Fruit fly (Drosophila melanogaster) whole organism, embryonic: ENCODE results near the gene Acsx3.
A peak's percentile ranks its signal among the peaks of the same experiment; 100 is the strongest.

Source experiments
- Antp ChIP-seq: fragments of 200-800 bp; sonication (Bioruptor generic); optimal IDR thresholded peaks from 3 replicates; lab custom pipeline; 2016; ENCODE audit warnings: missing biosample characterization, missing genetic modification characterization
- Awh ChIP-seq: fragments of 200-800 bp; sonication (Bioruptor generic); IDR thresholded peaks from 2 replicates; pipeline ENCODE4, ENCODE4 v1.3.6; 2022; ENCODE audit warnings: missing biosample characterization, missing genetic modification characterization
- BEAF-32 ChIP-seq: fragments of 200-800 bp; sonication (Bioruptor generic); optimal IDR thresholded peaks from 3 replicates; lab custom pipeline; 2017; ENCODE audit warnings: missing biosample characterization, missing genetic modification characterization, mild to moderate bottlenecking, moderate library complexity, missing genetic modification reagents
- Bdp1 ChIP-seq: fragments of 200-800 bp; sonication (Bioruptor generic); optimal IDR thresholded peaks from 3 replicates; lab custom pipeline; 2016; ENCODE audit warnings: missing biosample characterization, missing genetic modification characterization
- CG10267 ChIP-seq: fragments of 200-800 bp; sonication (Bioruptor generic); optimal IDR thresholded peaks from 2 replicates; lab custom pipeline; 2018; ENCODE audit warnings: missing biosample characterization, mild to moderate bottlenecking, missing genetic modification characterization, moderate library complexity
- CG11085 ChIP-seq: fragments of 200-800 bp; sonication (Bioruptor generic); IDR thresholded peaks from 2 replicates; pipeline ENCODE4 v1.3.6; 2022; ENCODE audit warnings: missing biosample characterization, missing genetic modification characterization
- CG11456 ChIP-seq: fragments of 200-800 bp; sonication (Bioruptor generic); IDR thresholded peaks from 3 replicates; pipeline ENCODE4 v1.3.6; 2022; ENCODE audit warnings: missing biosample characterization, missing genetic modification characterization
- CG11696 ChIP-seq: fragments of 200-800 bp; sonication (Bioruptor generic); IDR thresholded peaks from 2 replicates; pipeline ENCODE4 v1.3.6; 2022; ENCODE audit warnings: missing biosample characterization, missing genetic modification characterization
- CG13296 ChIP-seq: fragments of 200-800 bp; sonication (Bioruptor generic); optimal IDR thresholded peaks from 3 replicates; lab custom pipeline; 2018; ENCODE audit warnings: missing biosample characterization, mild to moderate bottlenecking, missing genetic modification characterization
- CG1792 ChIP-seq: fragments of 200-800 bp; sonication (Bioruptor generic); optimal IDR thresholded peaks from 2 replicates; lab custom pipeline; 2016; ENCODE audit warnings: missing biosample characterization, missing genetic modification characterization
- CG31224 ChIP-seq: fragments of 200-800 bp; sonication (Bioruptor generic); IDR thresholded peaks from 2 replicates; pipeline ENCODE4 v1.3.6; 2022; ENCODE audit warnings: missing biosample characterization, missing genetic modification characterization
- CG4707 ChIP-seq: fragments of 200-800 bp; sonication (Bioruptor generic); optimal IDR thresholded peaks from 2 replicates; lab custom pipeline; 2018; ENCODE audit warnings: missing biosample characterization, mild to moderate bottlenecking, missing genetic modification characterization, moderate library complexity
- CG4730 ChIP-seq: fragments of 200-800 bp; sonication (Bioruptor generic); IDR thresholded peaks from 2 replicates; pipeline ENCODE4 v1.3.6; 2022; ENCODE audit warnings: missing biosample characterization, missing genetic modification characterization
- CG5180 ChIP-seq: fragments of 200-800 bp; sonication (Bioruptor generic); optimal IDR thresholded peaks from 3 replicates; lab custom pipeline; 2017; ENCODE audit warnings: missing biosample characterization, missing genetic modification characterization, mild to moderate bottlenecking, moderate library complexity, missing genetic modification reagents
- CG6654 ChIP-seq: fragments of 200-800 bp; sonication (Bioruptor generic); optimal IDR thresholded peaks from 2 replicates; lab custom pipeline; 2017; ENCODE audit warnings: missing biosample characterization, mild to moderate bottlenecking, missing genetic modification characterization
- CG6791 ChIP-seq: fragments of 200-800 bp; sonication (Bioruptor generic); IDR thresholded peaks from 3 replicates; pipeline ENCODE4 v1.3.6; 2022; ENCODE audit warnings: missing biosample characterization, missing genetic modification characterization; ENCODE audit not compliant: partially characterized antibody
- CG7357 ChIP-seq: fragments of 200-800 bp; sonication (Bioruptor generic); IDR thresholded peaks from 3 replicates; pipeline ENCODE4 v1.3.6; 2022; ENCODE audit warnings: missing biosample characterization, missing genetic modification characterization
- CG7928 ChIP-seq: fragments of 200-800 bp; sonication (Bioruptor generic); optimal IDR thresholded peaks from 2 replicates; lab custom pipeline; 2017; ENCODE audit warnings: missing biosample characterization, mild to moderate bottlenecking, missing genetic modification characterization
- CG9817 ChIP-seq: fragments of 200-800 bp; sonication (Bioruptor generic); optimal IDR thresholded peaks from 2 replicates; lab custom pipeline; 2018; ENCODE audit warnings: missing biosample characterization, mild to moderate bottlenecking, missing genetic modification characterization, moderate library complexity
- Camta ChIP-seq: fragments of 200-800 bp; sonication (Bioruptor generic); optimal IDR thresholded peaks from 2 replicates; lab custom pipeline; 2016; ENCODE audit warnings: missing biosample characterization, missing genetic modification characterization
- D19B ChIP-seq: fragments of 200-800 bp; sonication (Bioruptor generic); optimal IDR thresholded peaks from 2 replicates; lab custom pipeline; 2017; ENCODE audit warnings: missing biosample characterization, mild to moderate bottlenecking, missing genetic modification characterization
- Dfd ChIP-seq, 2 experiments: fragments of >200 bp; optimal IDR thresholded peaks; 2 replicates each; lab custom pipeline; 2017; ENCODE audit warnings: missing biosample characterization in 2 of 2, missing genetic modification characterization in 2 of 2
- ERR ChIP-seq: fragments of 200-800 bp; sonication (Bioruptor generic); optimal IDR thresholded peaks from 2 replicates; lab custom pipeline; 2016; ENCODE audit warnings: missing biosample characterization, missing genetic modification characterization
- Elba2 ChIP-seq: fragments of 200-800 bp; sonication (Bioruptor generic); optimal IDR thresholded peaks from 3 replicates; lab custom pipeline; 2016; ENCODE audit warnings: missing biosample characterization, missing genetic modification characterization
- GATAe ChIP-seq: fragments of 200-800 bp; sonication (Bioruptor generic); conservative IDR thresholded peaks from 2 replicates; pipeline ENCODE4 v1.3.6; 2022; ENCODE audit warnings: missing biosample characterization, missing genetic modification characterization
- H2.0 ChIP-seq: fragments of 200-800 bp; sonication (Bioruptor generic); IDR thresholded peaks from 2 replicates; pipeline ENCODE4 v1.3.6; 2022; ENCODE audit warnings: missing biosample characterization, missing genetic modification characterization
- HLH4C ChIP-seq: fragments of 200-800 bp; sonication (Bioruptor generic); IDR thresholded peaks from 3 replicates; pipeline ENCODE4 v1.3.6; 2022; ENCODE audit warnings: missing biosample characterization, missing genetic modification characterization; ENCODE audit not compliant: partially characterized antibody
- Hand ChIP-seq: fragments of 200-800 bp; sonication (Bioruptor generic); optimal IDR thresholded peaks from 2 replicates; lab custom pipeline; 2017; ENCODE audit warnings: mild to moderate bottlenecking, missing biosample characterization, missing genetic modification reagents, missing genetic modification characterization
- Jarid2 ChIP-seq: fragments of 200-800 bp; sonication (Bioruptor generic); optimal IDR thresholded peaks from 3 replicates; lab custom pipeline; 2017; ENCODE audit warnings: mild to moderate bottlenecking, missing biosample characterization, missing genetic modification reagents, missing genetic modification characterization
- MBD-R2 ChIP-seq: fragments of 200-800 bp; sonication (Bioruptor generic); IDR thresholded peaks from 2 replicates; pipeline ENCODE4 v1.3.6; 2022; ENCODE audit warnings: missing biosample characterization, missing genetic modification characterization
- Med ChIP-seq: fragments of 200-800 bp; sonication (Bioruptor generic); peaks from one replicate; lab custom pipeline; 2016; ENCODE audit warnings: missing biosample characterization, missing genetic modification characterization, mild to moderate bottlenecking, inconsistent platforms, moderate library complexity
- Oli ChIP-seq: fragments of 200-800 bp; sonication (Bioruptor generic); optimal IDR thresholded peaks from 2 replicates; lab custom pipeline; 2018; ENCODE audit warnings: missing biosample characterization, mild to moderate bottlenecking, missing genetic modification characterization, moderate library complexity
- Opbp ChIP-seq: fragments of 200-800 bp; sonication (Bioruptor generic); IDR thresholded peaks from 3 replicates; pipeline ENCODE4 v1.3.6; 2022; ENCODE audit warnings: missing biosample characterization, missing genetic modification characterization; ENCODE audit not compliant: partially characterized antibody
- Pdp1 ChIP-seq, 2 experiments: fragments of 200-800 bp; sonication (Bioruptor generic); optimal IDR thresholded peaks; 3 replicates each; lab custom pipeline; 2016; ENCODE audit warnings: missing biosample characterization in 2 of 2, missing genetic modification characterization in 2 of 2, mild to moderate bottlenecking in 1 of 2, moderate library complexity in 1 of 2
- Poxn ChIP-seq: fragments of 200-800 bp; sonication (Bioruptor generic); IDR thresholded peaks from 2 replicates; pipeline ENCODE4 v1.3.6; 2022; ENCODE audit warnings: missing biosample characterization, missing genetic modification characterization
- Rx ChIP-seq: fragments of 200-800 bp; sonication (Bioruptor generic); IDR thresholded peaks from 2 replicates; pipeline ENCODE4 v1.3.6; 2022; ENCODE audit warnings: missing biosample characterization, missing genetic modification characterization
- Scr ChIP-seq: fragments of 200-800 bp; sonication (Bioruptor generic); IDR thresholded peaks from 2 replicates; pipeline ENCODE4 v1.3.6; 2022; ENCODE audit warnings: missing biosample characterization, missing genetic modification characterization; ENCODE audit not compliant: partially characterized antibody
- Sin3A ChIP-seq: fragments of >200 bp; optimal IDR thresholded peaks from 2 replicates; lab custom pipeline; 2018
- Ssrp ChIP-seq: fragments of 200-800 bp; sonication (Bioruptor generic); optimal IDR thresholded peaks from 2 replicates; lab custom pipeline; 2018; ENCODE audit warnings: missing biosample characterization, mild to moderate bottlenecking, missing genetic modification characterization, moderate library complexity
- Stat92E ChIP-seq, 3 experiments: fragments of >200 bp in 2 of 3; fragments of 200-800 bp in 1 of 3; sonication (Bioruptor generic) in 1 of 3; optimal IDR thresholded peaks; 2 replicates each; lab custom pipeline; 2017 to 2019; ENCODE audit warnings: missing biosample characterization in 3 of 3, missing genetic modification characterization in 3 of 3, mild to moderate bottlenecking in 1 of 3, moderate library complexity in 1 of 3
- Xrp1 ChIP-seq: fragments of 200-800 bp; sonication (Bioruptor generic); IDR thresholded peaks from 2 replicates; pipeline ENCODE4 v1.3.6; 2022; ENCODE audit warnings: missing biosample characterization, missing genetic modification characterization
- bbx ChIP-seq: fragments of 200-800 bp; sonication (Bioruptor generic); IDR thresholded peaks from 2 replicates; pipeline ENCODE4 v1.3.6; 2022; ENCODE audit warnings: missing biosample characterization, missing genetic modification characterization; ENCODE audit not compliant: partially characterized antibody
- hb ChIP-seq: fragments of 200-800 bp; sonication (Bioruptor generic); IDR thresholded peaks from 3 replicates; pipeline ENCODE4 v1.3.6; 2022; ENCODE audit warnings: missing biosample characterization, missing genetic modification characterization; ENCODE audit not compliant: partially characterized antibody
- hkb ChIP-seq, 2 experiments: fragments of 200-800 bp in 1 of 2; fragments of >200 bp in 1 of 2; sonication (Bioruptor generic) in 1 of 2; IDR thresholded peaks in 1 of 2; optimal IDR thresholded peaks in 1 of 2; 2 replicates each; pipeline versions ENCODE4 v1.3.6 to Lab custom; 2017 to 2022; ENCODE audit warnings: missing biosample characterization in 1 of 2, missing genetic modification characterization in 1 of 2
- odd ChIP-seq: fragments of 200-800 bp; sonication (Bioruptor generic); optimal IDR thresholded peaks from 2 replicates; lab custom pipeline; 2017; ENCODE audit warnings: missing biosample characterization, mild to moderate bottlenecking, missing genetic modification characterization
- sens ChIP-seq: fragments of 200-800 bp; sonication (Bioruptor generic); peaks from one replicate; lab custom pipeline; 2016; ENCODE audit warnings: missing biosample characterization, missing genetic modification characterization
- sisA ChIP-seq: fragments of 200-800 bp; sonication (Bioruptor generic); IDR thresholded peaks from 2 replicates; pipeline ENCODE4 v1.3.6; 2022; ENCODE audit warnings: missing biosample characterization, missing genetic modification characterization
- slou ChIP-seq: fragments of 200-800 bp; sonication (Bioruptor generic); optimal IDR thresholded peaks from 3 replicates; lab custom pipeline; 2016; ENCODE audit warnings: missing biosample characterization, missing genetic modification characterization
- tna ChIP-seq: fragments of 200-800 bp; sonication (Bioruptor generic); IDR thresholded peaks from 2 replicates; pipeline ENCODE4 v1.3.6; 2022; ENCODE audit warnings: missing biosample characterization, missing genetic modification characterization; ENCODE audit not compliant: partially characterized antibody
- wdn ChIP-seq: fragments of 200-800 bp; sonication (Bioruptor generic); IDR thresholded peaks from 2 replicates; pipeline ENCODE4 v1.3.6; 2022; ENCODE audit warnings: missing biosample characterization, missing genetic modification characterization

Acsx3 gene

DNA sequence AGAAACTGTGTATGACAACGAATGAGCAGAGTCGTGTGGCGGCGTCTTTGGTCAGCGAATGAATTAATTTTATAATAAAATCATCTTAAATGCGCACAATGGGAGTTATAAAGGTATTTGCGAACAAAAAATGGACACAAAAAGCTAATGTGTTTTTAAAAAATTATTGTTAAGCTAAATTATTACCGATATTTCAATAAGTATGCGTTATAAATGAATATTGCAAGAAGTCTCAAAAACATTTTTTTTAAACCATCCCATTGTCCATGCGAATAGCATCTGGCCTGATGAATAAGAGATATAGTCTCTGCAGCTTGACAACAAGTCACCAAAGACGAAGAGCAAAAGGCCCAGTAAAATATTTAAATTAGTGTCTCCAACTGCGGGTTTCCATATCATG is 49.9 kb downstream of the Acsx3 start (continued):
- TF ChIP-seq Pdp1 (GFP tag; optimal IDR thresholded peaks at IDR 0.05; lab: Kevin White, UChicago) (peak; percentile 46 to 60), CG9817 (peak; percentile 43), Sin3A (lab: Kevin White, UChicago) (no peak), Opbp (GFP tag; lab: Robert Waterston, UW) (no peak), D19B (GFP tag; lab: Kevin White, UChicago) (peak; percentile 2), CG4707 (GFP tag; lab: Kevin White, UChicago) (peak; percentile 78), Bdp1 (GFP tag; lab: Kevin White, UChicago) (no peak), slou (GFP tag; lab: Kevin White, UChicago) (peak; percentile 6), Ssrp (tag; lab: Kevin White, UChicago) (peak; percentile 50), bbx (no peak), CG6654 (no peak), MBD-R2 (GFP tag; lab: Robert Waterston, UW) (no peak), Scr (GFP tag; lab: Robert Waterston, UW) (no peak), GATAe (GFP tag; lab: Robert Waterston, UW) (0 out of 2 replicates have a peak, but pooled peaks have one; percentile 12), CG11696 (GFP tag; lab: Robert Waterston, UW) (0 out of 2 replicates have a peak, but pooled peaks have one; percentile 37), Awh (GFP tag; lab: Robert Waterston, UW) (peak; percentile 72), Rx (GFP tag; lab: Robert Waterston, UW) (peak; percentile 63), odd (GFP tag; lab: Kevin White, UChicago) (no peak), CG6791 (no peak), tna (no peak), CG11085 (GFP tag; lab: Robert Waterston, UW) (0 out of 2 replicates have a peak, but pooled peaks have one; percentile 20), hb (no peak), Poxn (GFP tag; lab: Robert Waterston, UW) (no peak), Antp (GFP tag; lab: Kevin White, UChicago) (peak; percentile 25), BEAF-32 (GFP tag; lab: Kevin White, UChicago) (no peak), Oli (tag; lab: Kevin White, UChicago) (peak; percentile 72), CG4730 (no peak), Dfd (GFP tag; optimal IDR thresholded peaks at IDR 0.05; lab: Kevin White, UChicago) (no peak), Hand (GFP tag; lab: Kevin White, UChicago) (no peak), Jarid2 (GFP tag; lab: Kevin White, UChicago) (no peak), hkb (optimal IDR thresholded peaks at IDR 0.05; lab: Kevin White, UChicago) (no peak), hkb (GFP tag; IDR thresholded peaks at IDR 0.05; lab: Robert Waterston, UW) (peak; percentile 53), sens (peak; percentile 92), H2.0 (GFP tag; lab: Robert Waterston, UW) (peak; percentile 24; the same call in 1 of the 2 replicates), Med (GFP tag; lab: Kevin White, UChicago) (peak; percentile 62), Elba2 (GFP tag; lab: Kevin White, UChicago) (no peak), CG10267 (tag; lab: Kevin White, UChicago) (peak; percentile 44), wdn (GFP tag; lab: Robert Waterston, UW) (peak; percentile 57; the same call in 1 of the 2 replicates), Camta (GFP tag; lab: Kevin White, UChicago) (peak; percentile 25), HLH4C (GFP tag; lab: Robert Waterston, UW) (no peak), CG5180 (peak; percentile 28), ERR (no peak), CG31224 (peak; percentile 51; the same call in 1 of the 2 replicates), CG13296 (peak; percentile 58), sisA (no peak), CG7928 (GFP tag; lab: Kevin White, UChicago) (no peak), CG7357 (0 out of 3 replicates have a peak, but pooled peaks have one; percentile 33), Stat92E (GFP tag; optimal IDR thresholded peaks at IDR 0.05; lab: Kevin White, UChicago) (no peak), CG1792 (GFP tag; lab: Kevin White, UChicago) (no peak), CG11456 (GFP tag; lab: Robert Waterston, UW) (no peak), Xrp1 (GFP tag; lab: Robert Waterston, UW) (peak; percentile 59)
